Fruit fly (Drosophila melanogaster) whole organism, wandering third instar larva: Measurements from ENCODE around the gene JMJD7.

Experiments used
- Dfd ChIP-seq: fragments of >200 bp; optimal IDR thresholded peaks from 2 replicates; lab custom pipeline; 2017; ENCODE audit warnings: missing biosample characterization, missing genetic modification characterization
- Dif ChIP-seq: fragments of 200-275, 200-300 bp; sonication (Bioruptor generic); optimal IDR thresholded peaks from 2 replicates; lab custom pipeline; 2018; ENCODE audit warnings: missing biosample characterization, missing genetic modification characterization; ENCODE audit not compliant: partially characterized antibody
- GATAd ChIP-seq: sonication (Bioruptor generic); optimal IDR thresholded peaks from 2 replicates; lab custom pipeline; 2016; ENCODE audit warnings: missing biosample characterization, missing genetic modification characterization
- Hr78 ChIP-seq: fragments of >200 bp; optimal IDR thresholded peaks from 2 replicates; lab custom pipeline; 2017; ENCODE audit warnings: missing biosample characterization, missing genetic modification characterization
- Myc ChIP-seq: fragments of >200 bp; optimal IDR thresholded peaks from 2 replicates; lab custom pipeline; 2017
- Rel ChIP-seq, 2 experiments: fragments of 200-800 bp; sonication (Bioruptor generic) in 1 of 2; optimal IDR thresholded peaks; 2 replicates in 1 of 2; 3 replicates in 1 of 2; lab custom pipeline; 2016 to 2019; ENCODE audit warnings: mild to moderate bottlenecking in 2 of 2, missing biosample characterization in 2 of 2, missing genetic modification characterization in 2 of 2, moderate library complexity in 1 of 2
- br ChIP-seq: fragments of 200-800 bp; sonication (Bioruptor generic); optimal IDR thresholded peaks from 2 replicates; lab custom pipeline; 2016; ENCODE audit warnings: missing biosample characterization, missing genetic modification characterization
- h ChIP-seq: fragments of 200-800 bp; sonication (Bioruptor generic); optimal IDR thresholded peaks from 3 replicates; lab custom pipeline; 2016; ENCODE audit warnings: missing biosample characterization, mild to moderate bottlenecking, missing genetic modification characterization
- pan ChIP-seq: fragments of >200 bp; optimal IDR thresholded peaks from 2 replicates; lab custom pipeline; 2017
- sage ChIP-seq: fragments of 200-800 bp; sonication (Bioruptor generic); optimal IDR thresholded peaks from 2 replicates; lab custom pipeline; 2016; ENCODE audit warnings: missing biosample characterization, mild to moderate bottlenecking, missing genetic modification characterization
- sv ChIP-seq: fragments of 200-800 bp; sonication (Bioruptor generic); optimal IDR thresholded peaks from 3 replicates; lab custom pipeline; 2016; ENCODE audit warnings: missing biosample characterization, missing genetic modification characterization

- TF ChIP-seq sage (GFP tag; lab: Kevin White, UChicago) (no peak), Dfd (GFP tag; lab: Kevin White, UChicago) (no peak), sv (GFP tag; lab: Kevin White, UChicago) (no peak), Rel (GFP tag; optimal IDR thresholded peaks at IDR 0.05; lab: Kevin White, UChicago) (no peak), Rel (tag; optimal IDR thresholded peaks at IDR 0.05; lab: Kevin White, UChicago) (no peak), Dif (GFP tag; lab: Kevin White, UChicago) (no peak), br (GFP tag; lab: Kevin White, UChicago) (no peak), pan (no peak), GATAd (GFP tag; lab: Kevin White, UChicago) (no peak), h (no peak), Myc (no peak), Hr78 (no peak)
Measured at dm6 chr3L:13479204-13479600, 29.1 kb upstream of the JMJD7 start.
